Worm (Caenorhabditis elegans) whole organism, young adult: ENCODE measurements around the gene R07B1.8.

Experiments used
- D2030.7 ChIP-seq: fragments of 200-800 bp; sonication (Bioruptor generic); IDR thresholded peaks from 2 replicates; pipeline ENCODE4 v1.3.6; 2022; ENCODE audit warnings: missing genetic modification reagents, missing genetic modification characterization, missing compliant biosample characterization
- F10E7.11 ChIP-seq: sonication (generic microtip); optimal IDR thresholded peaks from 2 replicates; lab custom pipeline; 2017; ENCODE audit warnings: mild to moderate bottlenecking, missing genetic modification characterization, moderate library complexity, missing compliant biosample characterization
- F22D6.2 ChIP-seq: sonication (generic microtip); optimal IDR thresholded peaks from 2 replicates; lab custom pipeline; 2016; ENCODE audit warnings: mild to moderate bottlenecking, missing genetic modification characterization, missing compliant biosample characterization
- F23B12.7 ChIP-seq: sonication (generic microtip); optimal IDR thresholded peaks from 2 replicates; lab custom pipeline; 2017; ENCODE audit warnings: missing genetic modification characterization, mild to moderate bottlenecking, missing compliant biosample characterization, antibody characterized with exemption, moderate library complexity; ENCODE audit not compliant: insufficient read depth
- F49E8.2 ChIP-seq: sonication (generic microtip); optimal IDR thresholded peaks from 3 replicates; lab custom pipeline; 2017; ENCODE audit warnings: missing genetic modification characterization, mild to moderate bottlenecking, missing compliant biosample characterization, antibody characterized with exemption, moderate library complexity; ENCODE audit not compliant: insufficient read depth
- F57C9.4 ChIP-seq: sonication (generic microtip); optimal IDR thresholded peaks from 2 replicates; lab custom pipeline; 2017; ENCODE audit warnings: mild to moderate bottlenecking, missing genetic modification characterization, missing compliant biosample characterization
- K11D2.4 ChIP-seq: fragments of 200-800 bp; sonication (Bioruptor generic); IDR thresholded peaks from 2 replicates; pipeline ENCODE4 v1.3.6; 2022; ENCODE audit warnings: missing genetic modification reagents, missing genetic modification characterization, missing compliant biosample characterization
- K12H6.12 ChIP-seq: fragments of 200-800 bp; sonication (Bioruptor generic); optimal IDR thresholded peaks from 2 replicates; lab custom pipeline; 2018; ENCODE audit warnings: mild to moderate bottlenecking, missing genetic modification characterization, missing compliant biosample characterization
- Y67H2A.10 ChIP-seq: fragments of 200-800 bp; sonication (Bioruptor generic); conservative IDR thresholded peaks from 2 replicates; pipeline ENCODE4 v1.3.6; 2022; ENCODE audit warnings: missing genetic modification reagents, missing genetic modification characterization, missing compliant biosample characterization
- akir-1 ChIP-seq: fragments of 200-800 bp; sonication (Bioruptor generic); optimal IDR thresholded peaks from 2 replicates; lab custom pipeline; 2018; ENCODE audit warnings: mild to moderate bottlenecking, missing genetic modification characterization, moderate library complexity, missing compliant biosample characterization
- athp-1 ChIP-seq: sonication (generic microtip); optimal IDR thresholded peaks from 2 replicates; lab custom pipeline; 2017; ENCODE audit warnings: mild to moderate bottlenecking, missing genetic modification characterization, missing compliant biosample characterization
- attf-5 ChIP-seq: fragments of 200-800 bp; sonication (Bioruptor generic); optimal IDR thresholded peaks from 2 replicates; lab custom pipeline; 2018; ENCODE audit warnings: mild to moderate bottlenecking, missing genetic modification characterization, missing compliant biosample characterization
- attf-6 ChIP-seq: fragments of 200-800 bp; sonication (Bioruptor generic); IDR thresholded peaks from 2 replicates; pipeline ENCODE4 v1.3.6; 2022; ENCODE audit warnings: missing genetic modification reagents, missing genetic modification characterization, missing compliant biosample characterization
- bed-1 ChIP-seq: fragments of 200-800 bp; sonication (Bioruptor generic); IDR thresholded peaks from 2 replicates; pipeline ENCODE4 v1.3.6; 2022; ENCODE audit warnings: missing genetic modification reagents, missing genetic modification characterization, missing compliant biosample characterization
- cebp-2 ChIP-seq: fragments of 200-800 bp; sonication (Bioruptor generic); IDR thresholded peaks from 2 replicates; pipeline ENCODE4 v1.3.6; 2022; ENCODE audit warnings: missing genetic modification characterization, missing compliant biosample characterization
- ceh-40 ChIP-seq: fragments of 200-800 bp; sonication (Bioruptor generic); IDR thresholded peaks from 2 replicates; pipeline ENCODE4 v1.3.6; 2022; ENCODE audit warnings: missing genetic modification characterization, missing compliant biosample characterization
- ceh-91 ChIP-seq: fragments of 200-800 bp; sonication (Bioruptor generic); IDR thresholded peaks from 2 replicates; pipeline ENCODE4 v1.3.6; 2022; ENCODE audit warnings: missing genetic modification reagents, missing genetic modification characterization, missing compliant biosample characterization
- dox-1 ChIP-seq: fragments of 200-800 bp; sonication (Bioruptor generic); IDR thresholded peaks from 2 replicates; pipeline ENCODE4 v1.3.6; 2022; ENCODE audit warnings: missing genetic modification reagents, missing genetic modification characterization, missing compliant biosample characterization
- egl-44 ChIP-seq: fragments of 200-800 bp; sonication (Bioruptor generic); IDR thresholded peaks from 2 replicates; pipeline ENCODE4 v1.3.6; 2022; ENCODE audit warnings: missing genetic modification reagents, missing genetic modification characterization, missing compliant biosample characterization
- fkh-3 ChIP-seq: sonication (generic microtip); optimal IDR thresholded peaks from 2 replicates; lab custom pipeline; 2016; ENCODE audit warnings: mild to moderate bottlenecking, missing genetic modification characterization, missing compliant biosample characterization
- gei-17 ChIP-seq: fragments of 200-800 bp; sonication (Bioruptor generic); optimal IDR thresholded peaks from 2 replicates; lab custom pipeline; 2018; ENCODE audit warnings: mild to moderate bottlenecking, missing genetic modification characterization, missing compliant biosample characterization
- hlh-26 ChIP-seq: fragments of 200-800 bp; sonication (Bioruptor generic); conservative IDR thresholded peaks from 2 replicates; pipeline ENCODE4 v1.3.6; 2022; ENCODE audit warnings: missing genetic modification reagents, missing genetic modification characterization, missing compliant biosample characterization
- hmg-1.2 ChIP-seq: fragments of 200-800 bp; sonication (Bioruptor generic); IDR thresholded peaks from 2 replicates; pipeline ENCODE4 v1.3.6; 2022; ENCODE audit warnings: missing genetic modification reagents, missing genetic modification characterization, missing compliant biosample characterization
- lin-40 ChIP-seq: sonication (generic microtip); optimal IDR thresholded peaks from 2 replicates; lab custom pipeline; 2016; ENCODE audit warnings: missing genetic modification characterization, mild to moderate bottlenecking, missing compliant biosample characterization, missing genotype, missing genetic modification reagents
- madf-3 ChIP-seq: fragments of 200-800 bp; sonication (Bioruptor generic); IDR thresholded peaks from 2 replicates; pipeline ENCODE4 v1.3.6; 2022; ENCODE audit warnings: missing genetic modification reagents, missing genetic modification characterization, missing compliant biosample characterization
- madf-6 ChIP-seq: fragments of 200-800 bp; sonication (Bioruptor generic); IDR thresholded peaks from 2 replicates; pipeline ENCODE4 v1.3.6; 2022; ENCODE audit warnings: missing genetic modification reagents, missing genetic modification characterization, missing compliant biosample characterization
- mcd-1 ChIP-seq: fragments of 200-800 bp; sonication (Bioruptor generic); IDR thresholded peaks from 2 replicates; pipeline ENCODE4 v1.3.6; 2022; ENCODE audit warnings: missing genetic modification reagents, missing genetic modification characterization, missing compliant biosample characterization
- mes-4 ChIP-seq: sonication (generic microtip); optimal IDR thresholded peaks from 2 replicates; lab custom pipeline; 2016; ENCODE audit warnings: missing genotype, missing genetic modification characterization, missing compliant biosample characterization
- nfya-1 ChIP-seq: sonication (generic microtip); optimal IDR thresholded peaks from 2 replicates; lab custom pipeline; 2017; ENCODE audit warnings: antibody characterized with exemption, missing compliant biosample characterization, missing genetic modification characterization, borderline replicate concordance; ENCODE audit not compliant: insufficient read depth
- nhr-80 ChIP-seq: sonication (generic microtip); optimal IDR thresholded peaks from 2 replicates; lab custom pipeline; 2016; ENCODE audit warnings: missing genetic modification characterization, missing compliant biosample characterization
- pha-4 ChIP-seq: fragments of 150-350 bp; sonication (generic microtip); optimal IDR thresholded peaks from 2 replicates; lab custom pipeline; 2014; ENCODE audit warnings: missing biosample characterization, missing genetic modification reagents, missing genetic modification characterization
- tbp1 ChIP-seq: fragments of 200-800 bp; sonication (Bioruptor generic); optimal IDR thresholded peaks from 2 replicates; lab custom pipeline; 2018; ENCODE audit warnings: mild to moderate bottlenecking, missing genetic modification characterization, missing compliant biosample characterization
- ztf-18 ChIP-seq: sonication (generic microtip); optimal IDR thresholded peaks from 2 replicates; lab custom pipeline; 2016; ENCODE audit warnings: missing genotype, mild to moderate bottlenecking, missing genetic modification characterization, missing compliant biosample characterization
- ztf-3 ChIP-seq: fragments of 200-800 bp; sonication (Bioruptor generic); optimal IDR thresholded peaks from 2 replicates; lab custom pipeline; 2018; ENCODE audit warnings: mild to moderate bottlenecking, missing genetic modification characterization, missing compliant biosample characterization

The R07B1.8 gene

ce11 chrX:9837989-9838541 lies 34.4 kb downstream of the R07B1.8 start, which contains the start of gene ipla-2 (continued):
- TF ChIP-seq nhr-80 (tag; lab: Kevin White, UChicago) (peak; percentile 72), mes-4 (tag; lab: Kevin White, UChicago) (no peak), K12H6.12 (tag; lab: Kevin White, UChicago) (peak; percentile 48), dox-1 (GFP tag; lab: Robert Waterston, UW) (0 out of 2 replicates have a peak, but pooled peaks have one; percentile 14), madf-3 (GFP tag; lab: Robert Waterston, UW) (no peak), hmg-1.2 (GFP tag; lab: Robert Waterston, UW) (peak; percentile 36; the same call in 1 of the 2 replicates), F23B12.7 (tag; lab: Kevin White, UChicago) (peak; percentile 17), nfya-1 (tag; lab: Kevin White, UChicago) (no peak), athp-1 (tag; lab: Kevin White, UChicago) (no peak), attf-5 (GFP tag; lab: Kevin White, UChicago) (peak; percentile 69), pha-4 (tag; lab: Kevin White, UChicago) (no peak), F49E8.2 (tag; lab: Kevin White, UChicago) (no peak), ztf-3 (GFP tag; lab: Kevin White, UChicago) (no peak), gei-17 (GFP tag; lab: Kevin White, UChicago) (no peak), cebp-2 (no peak), lin-40 (tag; lab: Kevin White, UChicago) (no peak), egl-44 (GFP tag; lab: Robert Waterston, UW) (no peak)

ce11 chrX:9832370-9832769 lies 40.1 kb downstream of the R07B1.8 start:
- TF ChIP-seq D2030.7 (GFP tag; lab: Robert Waterston, UW), result no peak
- no peak for TF ChIP-seq ztf-18 (tag; lab: Kevin White, UChicago)
- no peak for TF ChIP-seq athp-1 (tag; lab: Kevin White, UChicago)
- TF ChIP-seq K12H6.12 (tag; lab: Kevin White, UChicago), result no peak
- TF ChIP-seq K11D2.4 (GFP tag; lab: Robert Waterston, UW), result no peak
- no peak for TF ChIP-seq bed-1 (GFP tag; lab: Robert Waterston, UW)
- no peak for TF ChIP-seq ceh-91 (GFP tag; lab: Robert Waterston, UW)
- no peak for TF ChIP-seq F57C9.4
- no peak for TF ChIP-seq F22D6.2 (tag; lab: Kevin White, UChicago)
- no peak for TF ChIP-seq mcd-1 (GFP tag; lab: Robert Waterston, UW)
- no peak for TF ChIP-seq fkh-3 (tag; lab: Kevin White, UChicago)
- TF ChIP-seq ceh-40 (GFP tag; lab: Robert Waterston, UW), result no peak
- no peak for TF ChIP-seq Y67H2A.10
- no peak for TF ChIP-seq mes-4 (tag; lab: Kevin White, UChicago)
- TF ChIP-seq tbp1 (GFP tag; lab: Kevin White, UChicago), result no peak
- TF ChIP-seq, all 124 proteins: peak for 0

ce11 chrX:9831215-9831614 lies 41.2 kb downstream of the R07B1.8 start, which contains the start of gene rrc-1:
TSS of gene rrc-1 (minus strand) at chrX:9831288.
- no peak for TF ChIP-seq hlh-26 (GFP tag; lab: Robert Waterston, UW)
- no peak for TF ChIP-seq egl-44 (GFP tag; lab: Robert Waterston, UW)
- no peak for TF ChIP-seq akir-1 (GFP tag; lab: Kevin White, UChicago)
- no peak for TF ChIP-seq F10E7.11
- TF ChIP-seq attf-6 (GFP tag; lab: Robert Waterston, UW), result no peak
- TF ChIP-seq madf-6 (GFP tag; lab: Robert Waterston, UW), result no peak
